Worm (Caenorhabditis elegans) whole organism, young adult: Measurements from ENCODE around the gene srh-170.
A peak's percentile ranks its signal among the peaks of the same experiment; 100 is the strongest.
"Not testable (repeated sequence)": the region's sequence is repeated elsewhere in the genome, so short reads cannot be mapped to it uniquely, and the experiment has no call there.

Experiments
- B0261.1 ChIP-seq: sonication (generic microtip); optimal IDR thresholded peaks from 2 replicates; lab custom pipeline; 2016; ENCODE audit warnings: mild to moderate bottlenecking, missing genetic modification characterization, moderate library complexity, missing compliant biosample characterization
- F10E7.11 ChIP-seq: sonication (generic microtip); optimal IDR thresholded peaks from 2 replicates; lab custom pipeline; 2017; ENCODE audit warnings: mild to moderate bottlenecking, missing genetic modification characterization, moderate library complexity, missing compliant biosample characterization
- Y53F4B.3 ChIP-seq: fragments of 200-800 bp; sonication (Bioruptor generic); IDR thresholded peaks from 2 replicates; pipeline ENCODE4 v1.3.6; 2022; ENCODE audit warnings: missing genetic modification reagents, missing genetic modification characterization, missing compliant biosample characterization
- ama-1 ChIP-seq, 3 experiments: fragments of 150-350 bp in 1 of 3; sonication (generic microtip) in 2 of 3; optimal IDR thresholded peaks; 2 replicates each; lab custom pipeline; 2014 to 2018; ENCODE audit warnings: missing biosample characterization in 2 of 3, missing genetic modification characterization in 2 of 3, missing genetic modification reagents in 2 of 3
- aptf-3 ChIP-seq: fragments of 200-800 bp; sonication (Bioruptor generic); IDR thresholded peaks from 2 replicates; pipeline ENCODE4 v1.3.6; 2022; ENCODE audit warnings: missing genetic modification characterization, missing compliant biosample characterization
- atf-7 ChIP-seq: sonication (generic microtip); optimal IDR thresholded peaks from 2 replicates; lab custom pipeline; 2017; ENCODE audit warnings: mild to moderate bottlenecking, missing genetic modification characterization, missing compliant biosample characterization
- bed-2 ChIP-seq: fragments of 200-800 bp; sonication (Bioruptor generic); IDR thresholded peaks from 2 replicates; pipeline ENCODE4 v1.3.6; 2022; ENCODE audit warnings: missing genetic modification reagents, missing genetic modification characterization, missing compliant biosample characterization
- cebp-2 ChIP-seq: fragments of 200-800 bp; sonication (Bioruptor generic); IDR thresholded peaks from 2 replicates; pipeline ENCODE4 v1.3.6; 2022; ENCODE audit warnings: missing genetic modification characterization, missing compliant biosample characterization
- ceh-27 ChIP-seq: fragments of 200-800 bp; sonication (Bioruptor generic); optimal IDR thresholded peaks from 2 replicates; lab custom pipeline; 2018; ENCODE audit warnings: mild to moderate bottlenecking, missing genetic modification characterization, moderate library complexity, missing compliant biosample characterization
- ceh-40 ChIP-seq: fragments of 200-800 bp; sonication (Bioruptor generic); IDR thresholded peaks from 2 replicates; pipeline ENCODE4 v1.3.6; 2022; ENCODE audit warnings: missing genetic modification characterization, missing compliant biosample characterization
- dpff-1 ChIP-seq: sonication (generic microtip); optimal IDR thresholded peaks from 2 replicates; lab custom pipeline; 2017; ENCODE audit warnings: mild to moderate bottlenecking, missing genetic modification characterization, missing compliant biosample characterization
- egl-18 ChIP-seq: fragments of 200-800 bp; sonication (Bioruptor generic); IDR thresholded peaks from 2 replicates; pipeline ENCODE4 v1.3.6; 2022; ENCODE audit warnings: missing genetic modification reagents, missing genetic modification characterization, missing compliant biosample characterization
- egrh-3 ChIP-seq: fragments of 200-800 bp; sonication (Bioruptor generic); IDR thresholded peaks from 2 replicates; pipeline ENCODE4 v1.3.6; 2022; ENCODE audit warnings: missing genetic modification reagents, missing genetic modification characterization, missing compliant biosample characterization
- fkh-3 ChIP-seq: sonication (generic microtip); optimal IDR thresholded peaks from 2 replicates; lab custom pipeline; 2016; ENCODE audit warnings: mild to moderate bottlenecking, missing genetic modification characterization, missing compliant biosample characterization
- hmg-1.2 ChIP-seq: fragments of 200-800 bp; sonication (Bioruptor generic); IDR thresholded peaks from 2 replicates; pipeline ENCODE4 v1.3.6; 2022; ENCODE audit warnings: missing genetic modification reagents, missing genetic modification characterization, missing compliant biosample characterization
- hsf-1 ChIP-seq: fragments of 200-800 bp; sonication (Bioruptor generic); IDR thresholded peaks from 2 replicates; pipeline ENCODE4 v1.3.6; 2022; ENCODE audit warnings: missing genetic modification reagents, missing genetic modification characterization, missing compliant biosample characterization
- let-526 ChIP-seq: fragments of 200-800 bp; sonication (Bioruptor generic); IDR thresholded peaks from 2 replicates; pipeline ENCODE4 v1.3.6; 2022; ENCODE audit warnings: missing genetic modification reagents, missing genetic modification characterization, missing compliant biosample characterization
- let-607 ChIP-seq, 2 experiments: fragments of 200-800 bp in 1 of 2; sonication (Bioruptor generic) in 1 of 2; sonication (generic microtip) in 1 of 2; optimal IDR thresholded peaks; 2 replicates each; lab custom pipeline; 2016 to 2018; ENCODE audit warnings: mild to moderate bottlenecking in 2 of 2, missing compliant biosample characterization in 2 of 2, missing genetic modification characterization in 2 of 2, moderate library complexity in 2 of 2, missing genotype in 1 of 2
- lin-26 ChIP-seq: fragments of 200-800 bp; sonication (Bioruptor generic); IDR thresholded peaks from 2 replicates; pipeline ENCODE4 v1.3.6; 2022; ENCODE audit warnings: missing genetic modification reagents, missing genetic modification characterization, missing compliant biosample characterization
- nhr-80 ChIP-seq: sonication (generic microtip); optimal IDR thresholded peaks from 2 replicates; lab custom pipeline; 2016; ENCODE audit warnings: missing genetic modification characterization, missing compliant biosample characterization
- pbrm-1 ChIP-seq: fragments of 200-800 bp; sonication (Bioruptor generic); IDR thresholded peaks from 2 replicates; pipeline ENCODE4 v1.3.6; 2022; ENCODE audit warnings: missing genetic modification reagents, missing genetic modification characterization, missing compliant biosample characterization
- rpc-1 ChIP-seq, 2 experiments: fragments of 150-350 bp in 1 of 2; sonication (generic microtip) in 1 of 2; optimal IDR thresholded peaks; 2 replicates each; lab custom pipeline; 2014 to 2018; ENCODE audit warnings: missing biosample characterization in 1 of 2, missing genetic modification characterization in 1 of 2, missing genetic modification reagents in 1 of 2, missing genotype in 1 of 2
- sptf-2 ChIP-seq: fragments of 200-800 bp; sonication (Bioruptor generic); optimal IDR thresholded peaks from 2 replicates; lab custom pipeline; 2018; ENCODE audit warnings: mild to moderate bottlenecking, missing genetic modification characterization, missing compliant biosample characterization
- tbp1 ChIP-seq: fragments of 200-800 bp; sonication (Bioruptor generic); optimal IDR thresholded peaks from 2 replicates; lab custom pipeline; 2018; ENCODE audit warnings: mild to moderate bottlenecking, missing genetic modification characterization, missing compliant biosample characterization
- ztf-22 ChIP-seq: fragments of 200-800 bp; sonication (Bioruptor generic); optimal IDR thresholded peaks from 2 replicates; lab custom pipeline; 2018; ENCODE audit warnings: mild to moderate bottlenecking, missing genetic modification characterization, moderate library complexity, missing compliant biosample characterization
- ztf-25 ChIP-seq: fragments of 200-800 bp; sonication (Bioruptor generic); IDR thresholded peaks from 2 replicates; pipeline ENCODE4 v1.3.6; 2022; ENCODE audit warnings: missing genetic modification reagents, missing genetic modification characterization, missing compliant biosample characterization
- ztf-3 ChIP-seq: fragments of 200-800 bp; sonication (Bioruptor generic); optimal IDR thresholded peaks from 2 replicates; lab custom pipeline; 2018; ENCODE audit warnings: mild to moderate bottlenecking, missing genetic modification characterization, missing compliant biosample characterization

Gene srh-170

ce11 chrV:15431322-15432052 lies 42.8 kb upstream of the srh-170 start (continued):
- TF ChIP-seq let-526 (GFP tag; lab: Robert Waterston, UW): no peak
- no peak for TF ChIP-seq egrh-3 (GFP tag; lab: Robert Waterston, UW)
- no peak for TF ChIP-seq ama-1 (optimal IDR thresholded peaks at IDR 0.05; lab: Kevin White, UChicago)
- TF ChIP-seq ama-1 (GFP tag; optimal IDR thresholded peaks at IDR 0.05; lab: Kevin White, UChicago): no peak
- no peak for TF ChIP-seq sptf-2 (GFP tag; lab: Kevin White, UChicago)
- TF ChIP-seq ceh-40 (GFP tag; lab: Robert Waterston, UW): no peak
- no peak for TF ChIP-seq cebp-2 (GFP tag; lab: Robert Waterston, UW)
- no peak for TF ChIP-seq pbrm-1 (GFP tag; lab: Robert Waterston, UW)
- TF ChIP-seq ztf-22 (GFP tag; lab: Kevin White, UChicago): no peak
- no peak for TF ChIP-seq dpff-1 (tag; lab: Kevin White, UChicago)
- no peak for TF ChIP-seq ceh-27 (GFP tag; lab: Kevin White, UChicago)
- TF ChIP-seq F10E7.11: no peak
- no peak for TF ChIP-seq hsf-1 (GFP tag; lab: Robert Waterston, UW)
- no peak for TF ChIP-seq bed-2 (GFP tag; lab: Robert Waterston, UW)
- no peak for TF ChIP-seq ztf-3 (GFP tag; lab: Kevin White, UChicago)
- TF ChIP-seq lin-26 (GFP tag; lab: Robert Waterston, UW): no peak
- TF ChIP-seq hmg-1.2 (GFP tag; lab: Robert Waterston, UW): no peak
- no peak for TF ChIP-seq atf-7 (tag; lab: Kevin White, UChicago)

ce11 chrV:15429125-15429524 lies 40.5 kb upstream of the srh-170 start:
- TF ChIP-seq Y53F4B.3 (peak; percentile 49; the same call in 1 of the 2 replicates), cebp-2 (GFP tag; lab: Robert Waterston, UW) (peak; percentile 76; the same call in 1 of the 2 replicates), aptf-3 (GFP tag; lab: Robert Waterston, UW) (0 out of 2 replicates have a peak, but pooled peaks have one; percentile 56), rpc-1 (tag; optimal IDR thresholded peaks at IDR 0.05; lab: Kevin White, UChicago) (peak; percentile 58), hsf-1 (GFP tag; lab: Robert Waterston, UW) (peak; percentile 68; the same call in 1 of the 2 replicates), let-526 (GFP tag; lab: Robert Waterston, UW) (0 out of 2 replicates have a peak, but pooled peaks have one; percentile 13), B0261.1 (peak; percentile 64), tbp1 (GFP tag; lab: Kevin White, UChicago) (peak; percentile 86), ztf-25 (peak; percentile 87; the same call in 1 of the 2 replicates)
- not testable (repeated sequence) for TF ChIP-seq rpc-1 (optimal IDR thresholded peaks at IDR 0.05; lab: Kevin White, UChicago)
- TF ChIP-seq, all 124 proteins: peak for 9; not testable (repeated sequence) for 115

DNA sequence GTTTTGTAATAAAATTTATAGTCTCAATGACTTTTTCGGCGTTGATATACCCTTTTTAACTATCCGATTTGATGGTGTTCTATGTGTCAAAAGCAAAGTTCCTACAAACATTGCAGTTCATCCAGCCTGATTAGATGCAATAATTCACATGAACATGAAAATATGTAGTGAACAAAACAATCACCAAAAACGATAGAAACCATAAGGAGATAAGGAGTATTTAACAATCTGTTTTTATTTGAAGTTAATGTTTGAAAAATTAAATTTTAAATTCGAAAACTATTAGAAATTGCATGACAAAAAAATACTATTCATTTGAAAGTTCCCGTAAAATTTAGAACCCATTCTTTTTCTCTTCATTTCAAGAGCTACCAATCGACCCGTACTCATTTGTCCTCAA lies 38.3 kb upstream of the srh-170 start, which contains the start of gene fbxa-209:
fbxa-209 (minus strand) TSS at position 101 of the 400 bp plus-strand sequence.
- TF ChIP-seq let-607 (tag; optimal IDR thresholded peaks at IDR 0.05; lab: Kevin White, UChicago) (no peak), Y53F4B.3 (no peak), fkh-3 (tag; lab: Kevin White, UChicago) (no peak), egl-18 (GFP tag; lab: Robert Waterston, UW) (no peak), ceh-40 (GFP tag; lab: Robert Waterston, UW) (no peak)
- TF ChIP-seq, all 124 proteins: peak for 0

DNA sequence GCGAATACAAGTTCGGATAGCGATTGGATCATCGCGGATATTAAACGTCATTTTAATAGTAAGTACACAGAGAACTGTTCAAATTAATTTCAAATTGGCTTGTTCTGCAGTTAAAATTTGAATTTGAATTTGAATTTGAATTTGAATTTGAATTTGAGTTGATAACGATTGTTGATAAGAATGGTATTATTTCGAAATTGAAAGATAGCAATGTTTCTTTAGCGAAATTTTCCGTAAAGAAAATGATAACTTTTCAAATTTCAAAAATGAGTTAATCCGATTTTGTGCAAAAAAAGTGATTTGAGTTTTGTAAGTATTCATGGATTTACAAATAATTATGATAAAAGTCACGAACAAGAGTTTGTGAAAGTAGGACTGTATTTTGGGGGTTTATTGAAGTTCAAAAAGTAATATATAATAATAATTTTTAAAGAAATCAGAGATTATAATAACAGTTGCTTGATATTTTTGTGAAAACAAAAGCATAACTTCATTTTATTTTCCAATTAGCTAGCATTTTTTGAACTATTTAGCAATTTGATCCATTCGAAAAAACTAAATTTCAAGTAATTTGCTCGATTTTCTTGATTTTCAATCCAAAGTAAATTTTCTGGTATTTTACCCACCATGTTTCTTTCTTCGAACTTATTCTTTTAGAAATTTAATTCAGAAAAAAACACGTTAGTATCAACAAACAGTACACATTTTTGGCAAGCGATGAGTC lies 36.9 kb upstream of the srh-170 start, which contains the start of gene Y36E3A.2:
Y36E3A.2 (plus strand) TSS at position 674 of the 724 bp plus-strand sequence.
- peak; percentile 9 for TF ChIP-seq nhr-80 (tag; lab: Kevin White, UChicago)
- no peak for TF ChIP-seq let-526 (GFP tag; lab: Robert Waterston, UW)
- TF ChIP-seq, all 124 proteins: peak for 1
